Fruit fly (Drosophila melanogaster) whole organism, embryonic: Measurements from ENCODE around the gene hob.

Experiments
- BEAF-32 ChIP-seq: fragments of 200-800 bp; sonication (Bioruptor generic); optimal IDR thresholded peaks from 3 replicates; lab custom pipeline; 2017; ENCODE audit warnings: missing biosample characterization, missing genetic modification characterization, mild to moderate bottlenecking, moderate library complexity, missing genetic modification reagents
- Blimp-1 ChIP-seq: fragments of 200-800 bp; sonication (Bioruptor generic); optimal IDR thresholded peaks from 3 replicates; lab custom pipeline; 2018; ENCODE audit warnings: missing biosample characterization, missing genetic modification characterization, mild to moderate bottlenecking, moderate library complexity, missing genetic modification reagents
- CG12659 ChIP-seq: fragments of 200-800 bp; sonication (Bioruptor generic); optimal IDR thresholded peaks from 3 replicates; lab custom pipeline; 2017; ENCODE audit warnings: mild to moderate bottlenecking, missing biosample characterization, missing genetic modification reagents, missing genetic modification characterization
- CG13775 ChIP-seq: fragments of 200-800 bp; sonication (Bioruptor generic); optimal IDR thresholded peaks from 3 replicates; lab custom pipeline; 2017; ENCODE audit warnings: missing biosample characterization, mild to moderate bottlenecking, missing genetic modification characterization
- CG14710 ChIP-seq: fragments of 200-800 bp; sonication (Bioruptor generic); optimal IDR thresholded peaks from 3 replicates; lab custom pipeline; 2019; ENCODE audit warnings: missing biosample characterization, mild to moderate bottlenecking, missing genetic modification characterization, moderate library complexity
- CG15514 ChIP-seq: fragments of 200-800 bp; sonication (Bioruptor generic); optimal IDR thresholded peaks from 3 replicates; lab custom pipeline; 2017; ENCODE audit warnings: missing biosample characterization, missing genetic modification characterization, mild to moderate bottlenecking, moderate library complexity, missing genetic modification reagents
- CG17186 ChIP-seq: fragments of 200-800 bp; sonication (Bioruptor generic); optimal IDR thresholded peaks from 3 replicates; lab custom pipeline; 2017; ENCODE audit warnings: missing biosample characterization, missing genetic modification reagents, missing genetic modification characterization
- CG2116 ChIP-seq: fragments of 200-800 bp; sonication (Bioruptor generic); optimal IDR thresholded peaks from 3 replicates; lab custom pipeline; 2018; ENCODE audit warnings: missing biosample characterization, mild to moderate bottlenecking, missing genetic modification characterization
- CG2120 ChIP-seq: fragments of 200-800 bp; sonication (Bioruptor generic); optimal IDR thresholded peaks from 3 replicates; lab custom pipeline; 2016; ENCODE audit warnings: missing biosample characterization, missing genetic modification characterization
- CG32532 ChIP-seq: fragments of 200-800 bp; sonication (Bioruptor generic); IDR thresholded peaks from 2 replicates; pipeline ENCODE4 v1.3.6; 2022; ENCODE audit warnings: missing biosample characterization, missing genetic modification characterization
- CG34376 ChIP-seq: fragments of 200-800 bp; sonication (Bioruptor generic); optimal IDR thresholded peaks from 2 replicates; lab custom pipeline; 2018; ENCODE audit warnings: missing biosample characterization, mild to moderate bottlenecking, missing genetic modification characterization
- CG34422 ChIP-seq: fragments of 200-800 bp; sonication (Bioruptor generic); IDR thresholded peaks from 3 replicates; pipeline ENCODE4 v1.3.6; 2022; ENCODE audit warnings: missing biosample characterization, missing genetic modification characterization
- CG3847 ChIP-seq: fragments of 200-800 bp; sonication (Bioruptor generic); IDR thresholded peaks from 2 replicates; pipeline ENCODE4 v1.3.6; 2022; ENCODE audit warnings: missing biosample characterization, missing genetic modification characterization
- CG4617 ChIP-seq: fragments of 200-800 bp; sonication (Bioruptor generic); optimal IDR thresholded peaks from 3 replicates; lab custom pipeline; 2016; ENCODE audit warnings: missing biosample characterization, missing genetic modification characterization, borderline replicate concordance
- CG7928 ChIP-seq: fragments of 200-800 bp; sonication (Bioruptor generic); optimal IDR thresholded peaks from 2 replicates; lab custom pipeline; 2017; ENCODE audit warnings: missing biosample characterization, mild to moderate bottlenecking, missing genetic modification characterization
- CG8388 ChIP-seq: fragments of 200-800 bp; sonication (Bioruptor generic); optimal IDR thresholded peaks from 2 replicates; lab custom pipeline; 2019; ENCODE audit warnings: missing biosample characterization, mild to moderate bottlenecking, missing genetic modification characterization, moderate library complexity
- CG9797 ChIP-seq: fragments of 200-800 bp; sonication (Bioruptor generic); optimal IDR thresholded peaks from 3 replicates; lab custom pipeline; 2018; ENCODE audit warnings: missing biosample characterization, mild to moderate bottlenecking, missing genetic modification characterization
- Dbx ChIP-seq: fragments of 200-800 bp; sonication (Bioruptor generic); IDR thresholded peaks from 3 replicates; pipeline ENCODE4 v1.3.6; 2022; ENCODE audit warnings: missing biosample characterization, missing genetic modification characterization
- Dfd ChIP-seq, 2 experiments: fragments of >200 bp; optimal IDR thresholded peaks; 2 replicates each; lab custom pipeline; 2017; ENCODE audit warnings: missing biosample characterization in 2 of 2, missing genetic modification characterization in 2 of 2
- Dip3 ChIP-seq: fragments of 200-800 bp; sonication (Bioruptor generic); optimal IDR thresholded peaks from 3 replicates; lab custom pipeline; 2016; ENCODE audit warnings: missing biosample characterization, missing genetic modification characterization
- Doc2 ChIP-seq: fragments of 200-800 bp; sonication (Bioruptor generic); IDR thresholded peaks from 2 replicates; pipeline ENCODE4 v1.3.6; 2022; ENCODE audit warnings: missing biosample characterization, missing genetic modification characterization
- Doc3 ChIP-seq: fragments of 200-800 bp; sonication (Bioruptor generic); IDR thresholded peaks from 3 replicates; pipeline ENCODE4 v1.3.6; 2022; ENCODE audit warnings: missing biosample characterization, missing genetic modification characterization; ENCODE audit not compliant: partially characterized antibody
- Dp ChIP-seq: fragments of 200-800 bp; sonication (Bioruptor generic); optimal IDR thresholded peaks from 2 replicates; lab custom pipeline; 2018; ENCODE audit warnings: missing biosample characterization, mild to moderate bottlenecking, missing genetic modification characterization, moderate library complexity
- E2f2 ChIP-seq: fragments of 200-800 bp; sonication (Bioruptor generic); IDR thresholded peaks from 2 replicates; pipeline ENCODE4 v1.3.6; 2022; ENCODE audit warnings: missing biosample characterization, missing genetic modification characterization
- Ets97D ChIP-seq: fragments of 200-800 bp; sonication (Bioruptor generic); optimal IDR thresholded peaks from 3 replicates; lab custom pipeline; 2016; ENCODE audit warnings: missing biosample characterization, missing genetic modification characterization
- HmgZ ChIP-seq: fragments of 200-800 bp; sonication (Bioruptor generic); optimal IDR thresholded peaks from 2 replicates; lab custom pipeline; 2018; ENCODE audit warnings: missing biosample characterization, mild to moderate bottlenecking, missing genetic modification characterization
- Hsf ChIP-seq: fragments of 200-800 bp; sonication (Bioruptor generic); optimal IDR thresholded peaks from 3 replicates; lab custom pipeline; 2016; ENCODE audit warnings: missing biosample characterization, missing genetic modification characterization
- Lhr ChIP-seq: fragments of 200-800 bp; sonication (Bioruptor generic); optimal IDR thresholded peaks from 3 replicates; lab custom pipeline; 2017; ENCODE audit warnings: mild to moderate bottlenecking, missing biosample characterization, missing genetic modification reagents, missing genetic modification characterization
- MBD-R2 ChIP-seq: fragments of 200-800 bp; sonication (Bioruptor generic); IDR thresholded peaks from 2 replicates; pipeline ENCODE4 v1.3.6; 2022; ENCODE audit warnings: missing biosample characterization, missing genetic modification characterization
- Max ChIP-seq: fragments of 200-800 bp; sonication (Bioruptor generic); optimal IDR thresholded peaks from 2 replicates; lab custom pipeline; 2016; ENCODE audit warnings: missing biosample characterization, mild to moderate bottlenecking, missing genetic modification characterization
- Myb ChIP-seq: fragments of 200-800 bp; sonication (Bioruptor generic); optimal IDR thresholded peaks from 2 replicates; lab custom pipeline; 2016; ENCODE audit warnings: missing biosample characterization, missing genetic modification characterization
- NC2β ChIP-seq: fragments of 200-800 bp; sonication (Bioruptor generic); optimal IDR thresholded peaks from 2 replicates; lab custom pipeline; 2016; ENCODE audit warnings: missing biosample characterization, missing genetic modification characterization
- Sin3A ChIP-seq: fragments of >200 bp; optimal IDR thresholded peaks from 2 replicates; lab custom pipeline; 2018
- Sry-δ ChIP-seq: fragments of 200-800 bp; sonication (Bioruptor generic); optimal IDR thresholded peaks from 2 replicates; lab custom pipeline; 2016; ENCODE audit warnings: missing biosample characterization, missing genetic modification characterization
- Stat92E ChIP-seq, 3 experiments: fragments of >200 bp in 2 of 3; fragments of 200-800 bp in 1 of 3; sonication (Bioruptor generic) in 1 of 3; optimal IDR thresholded peaks; 2 replicates each; lab custom pipeline; 2017 to 2019; ENCODE audit warnings: missing biosample characterization in 3 of 3, missing genetic modification characterization in 3 of 3, mild to moderate bottlenecking in 1 of 3, moderate library complexity in 1 of 3
- bigmax ChIP-seq: fragments of 200-800 bp; sonication (Bioruptor generic); optimal IDR thresholded peaks from 2 replicates; lab custom pipeline; 2018; ENCODE audit warnings: missing biosample characterization, mild to moderate bottlenecking, missing genetic modification characterization
- caup ChIP-seq: fragments of 200-800 bp; sonication (Bioruptor generic); optimal IDR thresholded peaks from 3 replicates; lab custom pipeline; 2017; ENCODE audit warnings: missing biosample characterization, mild to moderate bottlenecking, missing genetic modification characterization, moderate library complexity; ENCODE audit not compliant: severe bottlenecking
- corto ChIP-seq: fragments of 200-800 bp; sonication (Bioruptor generic); optimal IDR thresholded peaks from 2 replicates; lab custom pipeline; 2016; ENCODE audit warnings: missing biosample characterization, mild to moderate bottlenecking, missing genetic modification characterization, moderate library complexity
- da ChIP-seq: fragments of 200-800 bp; sonication (Bioruptor generic); optimal IDR thresholded peaks from 2 replicates; lab custom pipeline; 2016; ENCODE audit warnings: missing biosample characterization, missing genetic modification characterization
- dm ChIP-seq: fragments of 200-800 bp; sonication (Bioruptor generic); optimal IDR thresholded peaks from 3 replicates; lab custom pipeline; 2016; ENCODE audit warnings: missing biosample characterization, missing genetic modification characterization
- gfzf ChIP-seq: fragments of 200-800 bp; sonication (Bioruptor generic); optimal IDR thresholded peaks from 2 replicates; lab custom pipeline; 2016; ENCODE audit warnings: missing biosample characterization, mild to moderate bottlenecking, missing genetic modification characterization, moderate library complexity
- knrl ChIP-seq: fragments of 200-800 bp; sonication (Bioruptor generic); IDR thresholded peaks from 3 replicates; pipeline ENCODE4 v1.3.6; 2022; ENCODE audit warnings: missing biosample characterization, missing genetic modification characterization; ENCODE audit not compliant: partially characterized antibody
- nmo ChIP-seq: fragments of 200-800 bp; sonication (Bioruptor generic); optimal IDR thresholded peaks from 2 replicates; lab custom pipeline; 2018; ENCODE audit warnings: missing biosample characterization, mild to moderate bottlenecking, missing genetic modification characterization, moderate library complexity
- otp ChIP-seq: fragments of 200-800 bp; sonication (Bioruptor generic); IDR thresholded peaks from 3 replicates; pipeline ENCODE4, ENCODE4 v1.3.6; 2022; ENCODE audit warnings: missing biosample characterization, missing genetic modification characterization
- peb ChIP-seq: fragments of 200-800 bp; sonication (Bioruptor generic); IDR thresholded peaks from 2 replicates; pipeline ENCODE4 v1.3.6; 2022; ENCODE audit warnings: missing biosample characterization, missing genetic modification characterization
- phol ChIP-seq: fragments of 200-800 bp; sonication (Bioruptor generic); optimal IDR thresholded peaks from 3 replicates; lab custom pipeline; 2018; ENCODE audit warnings: missing biosample characterization, mild to moderate bottlenecking, missing genetic modification characterization, moderate library complexity
- row ChIP-seq: fragments of 200-800 bp; sonication (Bioruptor generic); IDR thresholded peaks from 3 replicates; pipeline ENCODE4 v1.3.6; 2022; ENCODE audit warnings: missing biosample characterization, missing genetic modification characterization
- sens-2 ChIP-seq: fragments of 200-800 bp; sonication (Bioruptor generic); IDR thresholded peaks from 2 replicates; pipeline ENCODE4 v1.3.6; 2022; ENCODE audit warnings: missing biosample characterization, missing genetic modification characterization
- trem ChIP-seq: fragments of 200-800 bp; optimal IDR thresholded peaks from 3 replicates; lab custom pipeline; 2019; ENCODE audit warnings: missing biosample characterization, mild to moderate bottlenecking, missing genetic modification characterization, moderate library complexity
- tx ChIP-seq: fragments of 200-800 bp; sonication (Bioruptor generic); optimal IDR thresholded peaks from 2 replicates; lab custom pipeline; 2016; ENCODE audit warnings: missing biosample characterization, missing genetic modification characterization

The hob gene

DNA sequence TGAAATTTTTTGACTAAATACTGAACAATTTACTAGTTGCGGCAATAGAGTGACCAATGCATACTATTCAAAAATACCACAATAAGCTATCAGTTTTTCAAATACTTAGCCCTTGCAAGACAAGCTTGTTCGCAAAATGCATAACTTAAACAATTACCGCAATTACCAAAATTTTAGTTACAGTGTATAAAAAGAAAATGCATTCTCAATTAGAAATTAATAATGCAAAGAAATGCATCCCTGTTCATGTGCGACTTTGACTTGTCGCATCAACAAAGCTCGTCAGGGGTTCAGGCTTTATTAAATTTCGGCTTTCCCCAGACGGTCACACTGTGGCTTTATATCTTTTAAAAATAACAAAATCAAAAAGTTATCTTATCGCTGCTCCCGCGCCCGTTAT lies at the start of gene hob, which contains the start of gene nSMase:
hob (minus strand) TSS at position 62 of the 400 bp plus-strand sequence.
nSMase (plus strand) TSS at position 298 of the 400 bp plus-strand sequence.
- TF ChIP-seq Dfd (GFP tag; optimal IDR thresholded peaks at IDR 0.05; lab: Kevin White, UChicago) (no peak), row (peak; percentile 44), nmo (GFP tag; lab: Kevin White, UChicago) (peak; percentile 58), CG34376 (peak; percentile 37), NC2β (peak; percentile 11), CG12659 (GFP tag; lab: Kevin White, UChicago) (peak; percentile 70), Lhr (GFP tag; lab: Kevin White, UChicago) (peak; percentile 52), tx (GFP tag; lab: Kevin White, UChicago) (no peak), Blimp-1 (GFP tag; lab: Kevin White, UChicago) (peak; percentile 23), Dip3 (GFP tag; lab: Kevin White, UChicago) (peak; percentile 12), gfzf (peak; percentile 95), Myb (GFP tag; lab: Kevin White, UChicago) (peak; percentile 73), Ets97D (peak; percentile 59), Sin3A (lab: Kevin White, UChicago) (peak; percentile 54), knrl (GFP tag; lab: Robert Waterston, UW) (peak; percentile 37; the same call in 1 of the 3 replicates), CG2116 (GFP tag; lab: Kevin White, UChicago) (peak; percentile 97), Doc3 (GFP tag; lab: Robert Waterston, UW) (no peak), sens-2 (GFP tag; lab: Robert Waterston, UW) (no peak), CG32532 (GFP tag; lab: Robert Waterston, UW) (no peak), Sry-δ (GFP tag; lab: Kevin White, UChicago) (peak; percentile 45), da (no peak), CG34422 (peak; percentile 7; the same call in 1 of the 3 replicates), corto (GFP tag; lab: Kevin White, UChicago) (no peak), HmgZ (peak; percentile 12), Max (GFP tag; lab: Kevin White, UChicago) (peak; percentile 33), CG17186 (GFP tag; lab: Kevin White, UChicago) (peak; percentile 58), peb (GFP tag; lab: Robert Waterston, UW) (no peak), E2f2 (peak; percentile 61; the same call in 1 of the 2 replicates), CG9797 (peak; percentile 83), BEAF-32 (GFP tag; lab: Kevin White, UChicago) (peak; percentile 42), MBD-R2 (peak; percentile 69), caup (GFP tag; lab: Kevin White, UChicago) (peak; percentile 3), bigmax (GFP tag; lab: Kevin White, UChicago) (peak; percentile 10), dm (GFP tag; lab: Kevin White, UChicago) (peak; percentile 38), CG2120 (GFP tag; lab: Kevin White, UChicago) (peak; percentile 43), otp (GFP tag; lab: Robert Waterston, UW) (no peak), CG7928 (peak; percentile 86), phol (tag; lab: Kevin White, UChicago) (peak; percentile 55), CG3847 (peak; percentile 31; the same call in 1 of the 2 replicates), Dbx (GFP tag; lab: Robert Waterston, UW) (no peak), trem (tag; lab: Kevin White, UChicago) (peak; percentile 70), Doc2 (GFP tag; lab: Robert Waterston, UW) (no peak), CG15514 (GFP tag; lab: Kevin White, UChicago) (peak; percentile 72), CG13775 (peak; percentile 22), CG14710 (tag; lab: Kevin White, UChicago) (peak; percentile 61), Dp (GFP tag; lab: Kevin White, UChicago) (peak; percentile 69), CG4617 (GFP tag; lab: Kevin White, UChicago) (peak; percentile 60), Hsf (GFP tag; lab: Kevin White, UChicago) (peak; percentile 28), CG8388 (no peak), Stat92E (GFP tag; optimal IDR thresholded peaks at IDR 0.05; lab: Kevin White, UChicago) (peak in 1 of 3 experiments; percentile 40)
